Fruit fly (Drosophila melanogaster): ENCODE data around the gene SH3PX1.

The SH3PX1 gene

dm6 chr3L:9698193-9698642, 15.4 kb downstream of the SH3PX1 start, which contains the start of gene Ubc4 (continued):
- TF ChIP-seq H2.0 (GFP tag; IDR thresholded peaks at IDR 0.05) (no peak), CG31441 (GFP tag; IDR thresholded peaks at IDR 0.05) (no peak), unpg (GFP tag; optimal IDR thresholded peaks at IDR 0.05) (no peak), Atf-2 (GFP tag; optimal IDR thresholded peaks at IDR 0.05) (no peak), CG17385 (GFP tag; optimal IDR thresholded peaks at IDR 0.05) (no peak), Lhr (GFP tag; optimal IDR thresholded peaks at IDR 0.05) (no peak), ap (GFP tag; IDR thresholded peaks at IDR 0.05) (no peak), Eip74EF (GFP tag; optimal IDR thresholded peaks at IDR 0.05) (no peak), CG6683 (GFP tag; optimal IDR thresholded peaks at IDR 0.05) (no peak), Dfd (GFP tag; optimal IDR thresholded peaks at IDR 0.05) (no peak), Poxn (GFP tag; IDR thresholded peaks at IDR 0.05) (no peak), ro (GFP tag; IDR thresholded peaks at IDR 0.05) (no peak), nerfin-2 (GFP tag; IDR thresholded peaks at IDR 0.05; ENCODE audit: partially characterized antibody) (peak; percentile 56), jumu (GFP tag; optimal IDR thresholded peaks at IDR 0.05) (no peak), CG15269 (tag; optimal IDR thresholded peaks at IDR 0.05) (no peak), gem (tag; optimal IDR thresholded peaks at IDR 0.05) (no peak), disco-r (GFP tag; optimal IDR thresholded peaks at IDR 0.05) (no peak), CG17829 (tag; optimal IDR thresholded peaks at IDR 0.05) (no peak), CG9817 (tag; optimal IDR thresholded peaks at IDR 0.05) (no peak), CG32767 (GFP tag; IDR thresholded peaks at IDR 0.05) (no peak), bigmax (GFP tag; optimal IDR thresholded peaks at IDR 0.05) (no peak), CG6254 (GFP tag; optimal IDR thresholded peaks at IDR 0.05) (no peak), Meics (GFP tag; optimal IDR thresholded peaks at IDR 0.05) (no peak), CG14050 (GFP tag; IDR thresholded peaks at IDR 0.05) (no peak), Chrac-16 (GFP tag; optimal IDR thresholded peaks at IDR 0.05) (no peak), CG14710 (tag; optimal IDR thresholded peaks at IDR 0.05) (peak; percentile 12), B-H2 (GFP tag; optimal IDR thresholded peaks at IDR 0.05) (no peak), mam (GFP tag; optimal IDR thresholded peaks at IDR 0.05) (peak; percentile 26), exex (tag; optimal IDR thresholded peaks at IDR 0.05) (no peak), Hr51 (GFP tag; optimal IDR thresholded peaks at IDR 0.05) (no peak), Six4 (GFP tag; optimal IDR thresholded peaks at IDR 0.05) (no peak), trh (GFP tag; optimal IDR thresholded peaks at IDR 0.05) (no peak), CG11085 (GFP tag; IDR thresholded peaks at IDR 0.05) (no peak), CG6175 (GFP tag; IDR thresholded peaks at IDR 0.05) (no peak), Nf-YA (GFP tag; IDR thresholded peaks at IDR 0.05) (no peak), Myb (GFP tag; optimal IDR thresholded peaks at IDR 0.05) (peak; percentile 92), CG14441 (GFP tag; IDR thresholded peaks at IDR 0.05) (no peak), onecut (GFP tag; IDR thresholded peaks at IDR 0.05) (no peak), CG17186 (GFP tag; optimal IDR thresholded peaks at IDR 0.05) (no peak), hb (GFP tag; IDR thresholded peaks at IDR 0.05; ENCODE audit: partially characterized antibody) (peak; percentile 76), Dref (GFP tag; IDR thresholded peaks at IDR 0.05) (peak; percentile 93), trem (tag; optimal IDR thresholded peaks at IDR 0.05) (peak; percentile 0), Nf-YB (GFP tag; optimal IDR thresholded peaks at IDR 0.05) (no peak), H15 (GFP tag; IDR thresholded peaks at IDR 0.05) (no peak), nmo (GFP tag; optimal IDR thresholded peaks at IDR 0.05) (peak; percentile 10), CG7372 (GFP tag; IDR thresholded peaks at IDR 0.05) (no peak), CG14014 (GFP tag; IDR thresholded peaks at IDR 0.05) (no peak), sc (optimal IDR thresholded peaks at IDR 0.05) (no peak), sc (GFP tag; optimal IDR thresholded peaks at IDR 0.05) (no peak), Gsc (GFP tag; IDR thresholded peaks at IDR 0.05) (no peak), CG6654 (GFP tag; optimal IDR thresholded peaks at IDR 0.05) (no peak), CG10366 (GFP tag; IDR thresholded peaks at IDR 0.05) (no peak)

All from whole organism, embryonic.